Fruit fly (Drosophila melanogaster) whole organism, embryonic: Measurements from ENCODE around the gene Wsck.

ENCODE experiments used
- Aef1 ChIP-seq: fragments of 200-800 bp; sonication (Bioruptor generic); IDR thresholded peaks from 3 replicates; pipeline ENCODE4 v1.3.6; 2022; ENCODE audit warnings: missing biosample characterization, missing genetic modification characterization
- CG12299 ChIP-seq: fragments of 200-800 bp; sonication (Bioruptor generic); optimal IDR thresholded peaks from 2 replicates; lab custom pipeline; 2018; ENCODE audit warnings: missing biosample characterization, mild to moderate bottlenecking, missing genetic modification characterization
- CG12769 ChIP-seq: fragments of 200-800 bp; sonication (Bioruptor generic); optimal IDR thresholded peaks from 2 replicates; lab custom pipeline; 2019; ENCODE audit warnings: missing biosample characterization, mild to moderate bottlenecking, missing genetic modification characterization, moderate library complexity
- CG13123 ChIP-seq: fragments of 200-800 bp; sonication (Bioruptor generic); optimal IDR thresholded peaks from 2 replicates; lab custom pipeline; 2016; ENCODE audit warnings: missing biosample characterization, missing genetic modification characterization
- CG14667 ChIP-seq: fragments of 200-800 bp; sonication (Bioruptor generic); IDR thresholded peaks from 2 replicates; pipeline ENCODE4 v1.3.6; 2022; ENCODE audit warnings: missing biosample characterization, missing genetic modification characterization
- CG17361 ChIP-seq: fragments of 200-800 bp; sonication (Bioruptor generic); IDR thresholded peaks from 3 replicates; pipeline ENCODE4 v1.3.6; 2022; ENCODE audit warnings: missing biosample characterization, missing genetic modification characterization
- CG17802 ChIP-seq: fragments of 200-800 bp; sonication (Bioruptor generic); optimal IDR thresholded peaks from 2 replicates; lab custom pipeline; 2018; ENCODE audit warnings: missing biosample characterization, mild to moderate bottlenecking, missing genetic modification characterization, moderate library complexity
- CG18764 ChIP-seq: fragments of 200-800 bp; sonication (Bioruptor generic); optimal IDR thresholded peaks from 3 replicates; lab custom pipeline; 2016; ENCODE audit warnings: missing biosample characterization, missing genetic modification characterization
- CG2120 ChIP-seq: fragments of 200-800 bp; sonication (Bioruptor generic); optimal IDR thresholded peaks from 3 replicates; lab custom pipeline; 2016; ENCODE audit warnings: missing biosample characterization, missing genetic modification characterization
- CG7556 ChIP-seq: fragments of 200-800 bp; sonication (Bioruptor generic); optimal IDR thresholded peaks from 2 replicates; lab custom pipeline; 2017; ENCODE audit warnings: missing biosample characterization, mild to moderate bottlenecking, missing genetic modification characterization
- CG7745 ChIP-seq: fragments of 200-800 bp; sonication (Bioruptor generic); optimal IDR thresholded peaks from 2 replicates; lab custom pipeline; 2018; ENCODE audit warnings: missing biosample characterization, mild to moderate bottlenecking, missing genetic modification characterization, moderate library complexity
- CG8359 ChIP-seq: fragments of 200-800 bp; sonication (Bioruptor generic); optimal IDR thresholded peaks from 2 replicates; lab custom pipeline; 2017; ENCODE audit warnings: missing biosample characterization, mild to moderate bottlenecking, missing genetic modification characterization, borderline replicate concordance
- CG9797 ChIP-seq: fragments of 200-800 bp; sonication (Bioruptor generic); optimal IDR thresholded peaks from 3 replicates; lab custom pipeline; 2018; ENCODE audit warnings: missing biosample characterization, mild to moderate bottlenecking, missing genetic modification characterization
- CTCF ChIP-seq: fragments of 200-800 bp; sonication (Bioruptor generic); optimal IDR thresholded peaks from 2 replicates; lab custom pipeline; 2017; ENCODE audit warnings: missing biosample characterization, mild to moderate bottlenecking, missing genetic modification characterization, moderate library complexity
- Camta ChIP-seq: fragments of 200-800 bp; sonication (Bioruptor generic); optimal IDR thresholded peaks from 2 replicates; lab custom pipeline; 2016; ENCODE audit warnings: missing biosample characterization, missing genetic modification characterization
- CoRest ChIP-seq: fragments of 200-800 bp; sonication (Bioruptor generic); optimal IDR thresholded peaks from 3 replicates; lab custom pipeline; 2018; ENCODE audit warnings: missing biosample characterization, mild to moderate bottlenecking, missing genetic modification characterization, moderate library complexity
- D ChIP-seq, 2 experiments: fragments of 200-800 bp in 1 of 2; fragments of >200 bp in 1 of 2; sonication (Bioruptor generic) in 1 of 2; optimal IDR thresholded peaks; 2 replicates in 1 of 2; 3 replicates in 1 of 2; lab custom pipeline; 2017; ENCODE audit warnings: mild to moderate bottlenecking in 1 of 2, missing biosample characterization in 1 of 2, missing genetic modification characterization in 1 of 2, missing genetic modification reagents in 1 of 2
- Dll ChIP-seq: fragments of 200-800 bp; sonication (Bioruptor generic); IDR thresholded peaks from 4 replicates; pipeline ENCODE4 v1.3.6; 2022; ENCODE audit warnings: missing biosample characterization, missing genetic modification characterization; ENCODE audit not compliant: partially characterized antibody
- Dp ChIP-seq: fragments of 200-800 bp; sonication (Bioruptor generic); optimal IDR thresholded peaks from 2 replicates; lab custom pipeline; 2018; ENCODE audit warnings: missing biosample characterization, mild to moderate bottlenecking, missing genetic modification characterization, moderate library complexity
- Eip74EF ChIP-seq, 2 experiments: fragments of 200-800 bp in 1 of 2; fragments of >200 bp in 1 of 2; sonication (Bioruptor generic) in 1 of 2; optimal IDR thresholded peaks; 2 replicates each; lab custom pipeline; 2017 to 2019; ENCODE audit warnings: missing biosample characterization in 2 of 2, missing genetic modification characterization in 2 of 2, mild to moderate bottlenecking in 1 of 2, moderate library complexity in 1 of 2
- Hmr ChIP-seq: fragments of 200-800 bp; sonication (Bioruptor generic); optimal IDR thresholded peaks from 3 replicates; lab custom pipeline; 2017; ENCODE audit warnings: mild to moderate bottlenecking, missing biosample characterization, missing genetic modification reagents, missing genetic modification characterization
- Hr3 ChIP-seq: fragments of 200-800 bp; sonication (Bioruptor generic); optimal IDR thresholded peaks from 3 replicates; lab custom pipeline; 2016; ENCODE audit warnings: missing biosample characterization, missing genetic modification characterization
- MESR4 ChIP-seq: fragments of 200-800 bp; sonication (Bioruptor generic); optimal IDR thresholded peaks from 2 replicates; lab custom pipeline; 2018; ENCODE audit warnings: missing biosample characterization, mild to moderate bottlenecking, missing genetic modification characterization, moderate library complexity
- Mad ChIP-seq: fragments of 200-800 bp; sonication (Bioruptor generic); optimal IDR thresholded peaks from 2 replicates; lab custom pipeline; 2016; ENCODE audit warnings: missing biosample characterization, missing genetic modification characterization
- NFAT ChIP-seq: fragments of 200-800 bp; sonication (Bioruptor generic); IDR thresholded peaks from 2 replicates; pipeline ENCODE4 v1.3.6; 2022; ENCODE audit warnings: missing biosample characterization, missing genetic modification characterization
- Sin3A ChIP-seq: fragments of >200 bp; optimal IDR thresholded peaks from 2 replicates; lab custom pipeline; 2018
- Sox100B ChIP-seq: fragments of 200-800 bp; sonication (Bioruptor generic); optimal IDR thresholded peaks from 3 replicates; lab custom pipeline; 2018; ENCODE audit warnings: missing biosample characterization, mild to moderate bottlenecking, missing genetic modification characterization
- Sry-β ChIP-seq: fragments of 200-800 bp; sonication (Bioruptor generic); optimal IDR thresholded peaks from 2 replicates; lab custom pipeline; 2018; ENCODE audit warnings: missing biosample characterization, mild to moderate bottlenecking, missing genetic modification characterization, moderate library complexity
- Stat92E ChIP-seq, 3 experiments: fragments of >200 bp in 2 of 3; fragments of 200-800 bp in 1 of 3; sonication (Bioruptor generic) in 1 of 3; optimal IDR thresholded peaks; 2 replicates each; lab custom pipeline; 2017 to 2019; ENCODE audit warnings: missing biosample characterization in 3 of 3, missing genetic modification characterization in 3 of 3, mild to moderate bottlenecking in 1 of 3, moderate library complexity in 1 of 3
- TFAM ChIP-seq: fragments of 200-800 bp; sonication (Bioruptor generic); optimal IDR thresholded peaks from 2 replicates; lab custom pipeline; 2017; ENCODE audit warnings: missing biosample characterization, missing genetic modification characterization, inconsistent platforms
- Taf1 ChIP-seq: fragments of 200-800 bp; sonication (Bioruptor generic); IDR thresholded peaks from 2 replicates; pipeline ENCODE4 v1.3.6; 2022; ENCODE audit warnings: missing biosample characterization, missing genetic modification characterization
- aop ChIP-seq: fragments of 200-800 bp; sonication (Bioruptor generic); IDR thresholded peaks from 2 replicates; pipeline ENCODE4 v1.3.6; 2022; ENCODE audit warnings: missing biosample characterization, missing genetic modification characterization
- bcd ChIP-seq: fragments of 200-800 bp; sonication (Bioruptor generic); optimal IDR thresholded peaks from 2 replicates; lab custom pipeline; 2017; ENCODE audit warnings: missing biosample characterization, mild to moderate bottlenecking, missing genetic modification characterization
- bowl ChIP-seq: fragments of 200-800 bp; sonication (Bioruptor generic); IDR thresholded peaks from 2 replicates; pipeline ENCODE4 v1.3.6; 2022; ENCODE audit warnings: missing biosample characterization, missing genetic modification characterization
- cg ChIP-seq: fragments of 200-800 bp; sonication (Bioruptor generic); optimal IDR thresholded peaks from 3 replicates; lab custom pipeline; 2019; ENCODE audit warnings: missing biosample characterization, mild to moderate bottlenecking, missing genetic modification characterization, moderate library complexity
- ewg ChIP-seq: fragments of 200-800 bp; sonication (Bioruptor generic); optimal IDR thresholded peaks from 3 replicates; lab custom pipeline; 2017; ENCODE audit warnings: mild to moderate bottlenecking, missing biosample characterization, missing genetic modification reagents, missing genetic modification characterization
- gfzf ChIP-seq: fragments of 200-800 bp; sonication (Bioruptor generic); optimal IDR thresholded peaks from 2 replicates; lab custom pipeline; 2016; ENCODE audit warnings: missing biosample characterization, mild to moderate bottlenecking, missing genetic modification characterization, moderate library complexity
- grau ChIP-seq: fragments of 200-800 bp; optimal IDR thresholded peaks from 3 replicates; lab custom pipeline; 2019; ENCODE audit warnings: missing biosample characterization, mild to moderate bottlenecking, missing genetic modification characterization, moderate library complexity
- lbe ChIP-seq: fragments of 200-800 bp; sonication (Bioruptor generic); optimal IDR thresholded peaks from 2 replicates; lab custom pipeline; 2016; ENCODE audit warnings: missing biosample characterization, mild to moderate bottlenecking, missing genetic modification characterization
- nau ChIP-seq: fragments of 200-800 bp; sonication (Bioruptor generic); optimal IDR thresholded peaks from 3 replicates; lab custom pipeline; 2017; ENCODE audit warnings: missing biosample characterization, mild to moderate bottlenecking, missing genetic modification characterization, missing genetic modification reagents
- org-1 ChIP-seq: fragments of 200-800 bp; sonication (Bioruptor generic); optimal IDR thresholded peaks from 2 replicates; lab custom pipeline; 2017; ENCODE audit warnings: missing biosample characterization, missing genetic modification characterization
- phol ChIP-seq: fragments of 200-800 bp; sonication (Bioruptor generic); optimal IDR thresholded peaks from 3 replicates; lab custom pipeline; 2018; ENCODE audit warnings: missing biosample characterization, mild to moderate bottlenecking, missing genetic modification characterization, moderate library complexity
- pita ChIP-seq: fragments of 200-800 bp; sonication (Bioruptor generic); optimal IDR thresholded peaks from 2 replicates; lab custom pipeline; 2017; ENCODE audit warnings: missing biosample characterization, mild to moderate bottlenecking, missing genetic modification characterization
- repo ChIP-seq: fragments of 200-800 bp; sonication (Bioruptor generic); optimal IDR thresholded peaks from 2 replicates; lab custom pipeline; 2016; ENCODE audit warnings: missing biosample characterization, missing genetic modification characterization
- sens ChIP-seq: fragments of 200-800 bp; sonication (Bioruptor generic); peaks from one replicate; lab custom pipeline; 2016; ENCODE audit warnings: missing biosample characterization, missing genetic modification characterization
- slp2 ChIP-seq: fragments of 200-800 bp; sonication (Bioruptor generic); optimal IDR thresholded peaks from 2 replicates; lab custom pipeline; 2016; ENCODE audit warnings: missing biosample characterization, missing genetic modification characterization
- sob ChIP-seq: fragments of 200-800 bp; sonication (Bioruptor generic); IDR thresholded peaks from 2 replicates; pipeline ENCODE4 v1.3.6; 2022; ENCODE audit warnings: missing biosample characterization, missing genetic modification characterization
- tup ChIP-seq: fragments of 200-800 bp; sonication (Bioruptor generic); optimal IDR thresholded peaks from 2 replicates; lab custom pipeline; 2016; ENCODE audit warnings: missing biosample characterization, mild to moderate bottlenecking, missing genetic modification characterization, moderate library complexity
- vfl ChIP-seq: fragments of 200-800 bp; sonication (Bioruptor generic); optimal IDR thresholded peaks from 2 replicates; lab custom pipeline; 2016; ENCODE audit warnings: missing biosample characterization, missing genetic modification characterization
- wdn ChIP-seq: fragments of 200-800 bp; sonication (Bioruptor generic); IDR thresholded peaks from 2 replicates; pipeline ENCODE4 v1.3.6; 2022; ENCODE audit warnings: missing biosample characterization, missing genetic modification characterization
- wor ChIP-seq: fragments of 200-800 bp; sonication (Bioruptor generic); IDR thresholded peaks from 2 replicates; pipeline ENCODE4 v1.3.6; 2022; ENCODE audit warnings: missing biosample characterization, missing genetic modification characterization

Wsck gene

dm6 chr3R:24625517-24625925, 4.4 kb downstream of the Wsck start, which contains the start of the genes Syx18 and atl (continued):
- TF ChIP-seq Stat92E (GFP tag; optimal IDR thresholded peaks at IDR 0.05; lab: Kevin White, UChicago) (no peak), repo (GFP tag; lab: Kevin White, UChicago) (no peak), CoRest (tag; lab: Kevin White, UChicago) (no peak), CG12299 (peak; percentile 51), CTCF (GFP tag; lab: Kevin White, UChicago) (no peak), lbe (GFP tag; lab: Kevin White, UChicago) (peak; percentile 28), CG17802 (tag; lab: Kevin White, UChicago) (no peak), wor (GFP tag; lab: Robert Waterston, UW) (no peak), Camta (GFP tag; lab: Kevin White, UChicago) (peak; percentile 21), Dp (peak; percentile 71), nau (GFP tag; lab: Kevin White, UChicago) (peak; percentile 35), bowl (GFP tag; lab: Robert Waterston, UW) (no peak), aop (GFP tag; lab: Robert Waterston, UW) (no peak), CG8359 (GFP tag; lab: Kevin White, UChicago) (no peak), CG2120 (GFP tag; lab: Kevin White, UChicago) (peak; percentile 28), CG7556 (GFP tag; lab: Kevin White, UChicago) (no peak), CG17361 (no peak), CG12769 (tag; lab: Kevin White, UChicago) (no peak), NFAT (GFP tag; lab: Robert Waterston, UW) (no peak), TFAM (GFP tag; lab: Kevin White, UChicago) (no peak), sob (peak; percentile 54; the same call in 1 of the 2 replicates), CG18764 (GFP tag; lab: Kevin White, UChicago) (no peak), Sin3A (lab: Kevin White, UChicago) (peak; percentile 78), ewg (GFP tag; lab: Kevin White, UChicago) (peak; percentile 50), Taf1 (GFP tag; lab: Robert Waterston, UW) (no peak), Sry-β (peak; percentile 60), D (optimal IDR thresholded peaks at IDR 0.05; lab: Kevin White, UChicago) (peak; percentile 82), D (GFP tag; optimal IDR thresholded peaks at IDR 0.05; lab: Kevin White, UChicago) (no peak), CG13123 (GFP tag; lab: Kevin White, UChicago) (no peak), bcd (GFP tag; lab: Kevin White, UChicago) (peak; percentile 15), Hmr (GFP tag; lab: Kevin White, UChicago) (peak; percentile 75), Mad (GFP tag; lab: Kevin White, UChicago) (peak; percentile 7), MESR4 (GFP tag; lab: Kevin White, UChicago) (peak; percentile 96), Dll (GFP tag; lab: Robert Waterston, UW) (no peak), phol (tag; lab: Kevin White, UChicago) (peak; percentile 47), gfzf (GFP tag; lab: Kevin White, UChicago) (peak; percentile 99), Aef1 (GFP tag; lab: Robert Waterston, UW) (0 out of 3 replicates have a peak, but pooled peaks have one; percentile 14), wdn (GFP tag; lab: Robert Waterston, UW) (no peak), CG7745 (tag; lab: Kevin White, UChicago) (no peak), sens (peak; percentile 84), CG9797 (GFP tag; lab: Kevin White, UChicago) (peak; percentile 100), tup (GFP tag; lab: Kevin White, UChicago) (no peak), cg (GFP tag; lab: Kevin White, UChicago) (peak; percentile 92), Sox100B (GFP tag; lab: Kevin White, UChicago) (no peak), CG14667 (GFP tag; lab: Robert Waterston, UW) (no peak), pita (no peak), org-1 (GFP tag; lab: Kevin White, UChicago) (no peak), slp2 (GFP tag; lab: Kevin White, UChicago) (no peak), grau (tag; lab: Kevin White, UChicago) (peak; percentile 33), Eip74EF (GFP tag; optimal IDR thresholded peaks at IDR 0.05; lab: Kevin White, UChicago) (peak in 1 of 2 experiments; percentile 19), Hr3 (GFP tag; lab: Kevin White, UChicago) (no peak), vfl (GFP tag; lab: Kevin White, UChicago) (peak; percentile 27)
